Fruit fly (Drosophila melanogaster) whole organism, embryonic: Measurements from ENCODE around the gene Sgs5.

Experiments used
- Asciz ChIP-seq: fragments of 200-800 bp; sonication (Bioruptor generic); optimal IDR thresholded peaks from 2 replicates; lab custom pipeline; 2017; ENCODE audit warnings: missing biosample characterization, mild to moderate bottlenecking, missing genetic modification characterization, missing genetic modification reagents
- CG10462 ChIP-seq: fragments of 200-800 bp; sonication (Bioruptor generic); optimal IDR thresholded peaks from 2 replicates; lab custom pipeline; 2016; ENCODE audit warnings: missing biosample characterization, missing genetic modification characterization
- CG11398 ChIP-seq: fragments of 200-800 bp; sonication (Bioruptor generic); optimal IDR thresholded peaks from 2 replicates; lab custom pipeline; 2016; ENCODE audit warnings: missing biosample characterization, missing genetic modification characterization
- CG11695 ChIP-seq: fragments of 200-800 bp; sonication (Bioruptor generic); IDR thresholded peaks from 3 replicates; pipeline ENCODE4 v1.3.6; 2022; ENCODE audit warnings: missing biosample characterization, missing genetic modification characterization
- CG14441 ChIP-seq: fragments of 200-800 bp; sonication (Bioruptor generic); IDR thresholded peaks from 2 replicates; pipeline ENCODE4 v1.3.6; 2022; ENCODE audit warnings: missing biosample characterization, missing genetic modification characterization
- CG15073 ChIP-seq: fragments of 200-800 bp; sonication (Bioruptor generic); optimal IDR thresholded peaks from 2 replicates; lab custom pipeline; 2016; ENCODE audit warnings: missing biosample characterization, missing genetic modification characterization
- CG16813 ChIP-seq: fragments of 200-800 bp; sonication (Bioruptor generic); IDR thresholded peaks from 3 replicates; pipeline ENCODE4 v1.3.6; 2022; ENCODE audit warnings: missing biosample characterization, missing genetic modification characterization; ENCODE audit not compliant: partially characterized antibody
- CG17802 ChIP-seq: fragments of 200-800 bp; sonication (Bioruptor generic); optimal IDR thresholded peaks from 2 replicates; lab custom pipeline; 2018; ENCODE audit warnings: missing biosample characterization, mild to moderate bottlenecking, missing genetic modification characterization, moderate library complexity
- CG18599 ChIP-seq: fragments of 200-800 bp; sonication (Bioruptor generic); optimal IDR thresholded peaks from 3 replicates; lab custom pipeline; 2017; ENCODE audit warnings: missing biosample characterization, missing genetic modification characterization, mild to moderate bottlenecking, moderate library complexity, missing genetic modification reagents
- CG2199 ChIP-seq: fragments of 200-800 bp; sonication (Bioruptor generic); IDR thresholded peaks from 3 replicates; pipeline ENCODE4 v1.3.6; 2022; ENCODE audit warnings: missing biosample characterization, missing genetic modification characterization
- CG3163 ChIP-seq: fragments of 200-800 bp; sonication (Bioruptor generic); optimal IDR thresholded peaks from 3 replicates; lab custom pipeline; 2016; ENCODE audit warnings: missing biosample characterization, missing genetic modification characterization
- CG42726 ChIP-seq: fragments of 200-800 bp; sonication (Bioruptor generic); IDR thresholded peaks from 2 replicates; pipeline ENCODE4 v1.3.6; 2022; ENCODE audit warnings: missing biosample characterization, missing genetic modification characterization; ENCODE audit not compliant: partially characterized antibody
- CG4282 ChIP-seq: fragments of 200-800 bp; sonication (Bioruptor generic); optimal IDR thresholded peaks from 2 replicates; lab custom pipeline; 2016; ENCODE audit warnings: missing biosample characterization, missing genetic modification characterization
- CG4360 ChIP-seq: fragments of 200-800 bp; sonication (Bioruptor generic); IDR thresholded peaks from 2 replicates; pipeline ENCODE4 v1.3.6; 2022; ENCODE audit warnings: missing biosample characterization, missing genetic modification characterization
- CG6791 ChIP-seq: fragments of 200-800 bp; sonication (Bioruptor generic); IDR thresholded peaks from 3 replicates; pipeline ENCODE4 v1.3.6; 2022; ENCODE audit warnings: missing biosample characterization, missing genetic modification characterization; ENCODE audit not compliant: partially characterized antibody
- CG7357 ChIP-seq: fragments of 200-800 bp; sonication (Bioruptor generic); IDR thresholded peaks from 3 replicates; pipeline ENCODE4 v1.3.6; 2022; ENCODE audit warnings: missing biosample characterization, missing genetic modification characterization
- CG7745 ChIP-seq: fragments of 200-800 bp; sonication (Bioruptor generic); optimal IDR thresholded peaks from 2 replicates; lab custom pipeline; 2018; ENCODE audit warnings: missing biosample characterization, mild to moderate bottlenecking, missing genetic modification characterization, moderate library complexity
- CG7839 ChIP-seq: fragments of 200-800 bp; sonication (Bioruptor generic); optimal IDR thresholded peaks from 3 replicates; lab custom pipeline; 2018; ENCODE audit warnings: missing biosample characterization, mild to moderate bottlenecking, missing genetic modification characterization, moderate library complexity
- CG7963 ChIP-seq: fragments of 200-800 bp; sonication (Bioruptor generic); IDR thresholded peaks from 3 replicates; pipeline ENCODE4 v1.3.6; 2022; ENCODE audit warnings: missing biosample characterization, missing genetic modification characterization; ENCODE audit not compliant: partially characterized antibody
- CrebB ChIP-seq: fragments of 200-800 bp; sonication (Bioruptor generic); optimal IDR thresholded peaks from 3 replicates; lab custom pipeline; 2018; ENCODE audit warnings: missing biosample characterization, mild to moderate bottlenecking, missing genetic modification characterization
- Deaf1 ChIP-seq: fragments of 200-800 bp; optimal IDR thresholded peaks from 3 replicates; lab custom pipeline; 2019; ENCODE audit warnings: missing biosample characterization, mild to moderate bottlenecking, missing genetic modification characterization, moderate library complexity
- Fer1 ChIP-seq: fragments of 200-800 bp; sonication (Bioruptor generic); optimal IDR thresholded peaks from 2 replicates; lab custom pipeline; 2017; ENCODE audit warnings: missing biosample characterization, mild to moderate bottlenecking, missing genetic modification characterization
- HLH4C ChIP-seq: fragments of 200-800 bp; sonication (Bioruptor generic); IDR thresholded peaks from 3 replicates; pipeline ENCODE4 v1.3.6; 2022; ENCODE audit warnings: missing biosample characterization, missing genetic modification characterization; ENCODE audit not compliant: partially characterized antibody
- HmgZ ChIP-seq: fragments of 200-800 bp; sonication (Bioruptor generic); optimal IDR thresholded peaks from 2 replicates; lab custom pipeline; 2018; ENCODE audit warnings: missing biosample characterization, mild to moderate bottlenecking, missing genetic modification characterization
- Nf-YA ChIP-seq: fragments of 200-800 bp; sonication (Bioruptor generic); IDR thresholded peaks from 2 replicates; pipeline ENCODE4 v1.3.6; 2022; ENCODE audit warnings: missing biosample characterization, missing genetic modification characterization
- Nf-YC ChIP-seq: fragments of 200-800 bp; optimal IDR thresholded peaks from 3 replicates; lab custom pipeline; 2019; ENCODE audit warnings: missing biosample characterization, mild to moderate bottlenecking, missing genetic modification characterization, moderate library complexity
- Oaz ChIP-seq: fragments of 200-800 bp; sonication (Bioruptor generic); IDR thresholded peaks from 2 replicates; pipeline ENCODE4 v1.3.6; 2022; ENCODE audit warnings: missing biosample characterization, missing genetic modification characterization
- Scr ChIP-seq: fragments of 200-800 bp; sonication (Bioruptor generic); IDR thresholded peaks from 2 replicates; pipeline ENCODE4 v1.3.6; 2022; ENCODE audit warnings: missing biosample characterization, missing genetic modification characterization; ENCODE audit not compliant: partially characterized antibody
- Vsx1 ChIP-seq: fragments of 200-800 bp; sonication (Bioruptor generic); optimal IDR thresholded peaks from 2 replicates; lab custom pipeline; 2017; ENCODE audit warnings: missing biosample characterization, mild to moderate bottlenecking, missing genetic modification characterization, missing genetic modification reagents
- ac ChIP-seq: fragments of 200-800 bp; sonication (Bioruptor generic); optimal IDR thresholded peaks from 3 replicates; lab custom pipeline; 2017; ENCODE audit warnings: missing biosample characterization, mild to moderate bottlenecking, missing genetic modification characterization
- amos ChIP-seq: fragments of 200-800 bp; sonication (Bioruptor generic); IDR thresholded peaks from 2 replicates; pipeline ENCODE4 v1.3.6; 2022; ENCODE audit warnings: missing biosample characterization, missing genetic modification characterization; ENCODE audit not compliant: partially characterized antibody
- chinmo ChIP-seq: fragments of 200-800 bp; sonication (Bioruptor generic); IDR thresholded peaks from 4 replicates; pipeline ENCODE4 v1.3.6; 2022; ENCODE audit warnings: missing biosample characterization, missing genetic modification characterization; ENCODE audit not compliant: partially characterized antibody
- crp ChIP-seq, 2 experiments: fragments of 200-800 bp; sonication (Bioruptor generic); optimal IDR thresholded peaks; 2 replicates in 1 of 2; 3 replicates in 1 of 2; lab custom pipeline; 2017; ENCODE audit warnings: missing biosample characterization in 2 of 2, missing genetic modification characterization in 2 of 2, mild to moderate bottlenecking in 1 of 2, moderate library complexity in 1 of 2
- exex ChIP-seq: fragments of 200-800 bp; sonication (Bioruptor generic); optimal IDR thresholded peaks from 4 replicates; lab custom pipeline; 2018; ENCODE audit warnings: missing biosample characterization, mild to moderate bottlenecking, missing genetic modification characterization, moderate library complexity
- fd102C ChIP-seq: fragments of 200-800 bp; sonication (Bioruptor generic); optimal IDR thresholded peaks from 2 replicates; lab custom pipeline; 2018; ENCODE audit warnings: missing biosample characterization, mild to moderate bottlenecking, missing genetic modification characterization, moderate library complexity
- gro ChIP-seq: fragments of 200-800 bp; sonication (Bioruptor generic); optimal IDR thresholded peaks from 2 replicates; lab custom pipeline; 2016; ENCODE audit warnings: missing biosample characterization, missing genetic modification characterization
- hkb ChIP-seq, 2 experiments: fragments of 200-800 bp in 1 of 2; fragments of >200 bp in 1 of 2; sonication (Bioruptor generic) in 1 of 2; IDR thresholded peaks in 1 of 2; optimal IDR thresholded peaks in 1 of 2; 2 replicates each; pipeline versions ENCODE4 v1.3.6 to Lab custom; 2017 to 2022; ENCODE audit warnings: missing biosample characterization in 1 of 2, missing genetic modification characterization in 1 of 2
- inv ChIP-seq: fragments of 200-800 bp; sonication (Bioruptor generic); IDR thresholded peaks from 2 replicates; pipeline ENCODE4 v1.3.6; 2022; ENCODE audit warnings: missing biosample characterization, missing genetic modification characterization; ENCODE audit not compliant: partially characterized antibody
- jigr1 ChIP-seq: fragments of 200-800 bp; sonication (Bioruptor generic); IDR thresholded peaks from 3 replicates; pipeline ENCODE4 v1.3.6; 2022; ENCODE audit warnings: missing biosample characterization, missing genetic modification characterization
- jumu ChIP-seq: fragments of 200-800 bp; sonication (Bioruptor generic); optimal IDR thresholded peaks from 3 replicates; lab custom pipeline; 2016; ENCODE audit warnings: missing biosample characterization, missing genetic modification characterization
- lbe ChIP-seq: fragments of 200-800 bp; sonication (Bioruptor generic); optimal IDR thresholded peaks from 2 replicates; lab custom pipeline; 2016; ENCODE audit warnings: missing biosample characterization, mild to moderate bottlenecking, missing genetic modification characterization
- nom ChIP-seq: fragments of 200-800 bp; sonication (Bioruptor generic); optimal IDR thresholded peaks from 2 replicates; lab custom pipeline; 2017; ENCODE audit warnings: missing biosample characterization, missing genetic modification characterization, mild to moderate bottlenecking, moderate library complexity, missing genetic modification reagents
- pb ChIP-seq: fragments of 200-800 bp; sonication (Bioruptor generic); optimal IDR thresholded peaks from 3 replicates; lab custom pipeline; 2016; ENCODE audit warnings: missing biosample characterization, missing genetic modification characterization
- schlank ChIP-seq: fragments of 200-800 bp; sonication (Bioruptor generic); optimal IDR thresholded peaks from 2 replicates; lab custom pipeline; 2018; ENCODE audit warnings: missing biosample characterization, mild to moderate bottlenecking, missing genetic modification characterization
- sens ChIP-seq: fragments of 200-800 bp; sonication (Bioruptor generic); peaks from one replicate; lab custom pipeline; 2016; ENCODE audit warnings: missing biosample characterization, missing genetic modification characterization
- slbo ChIP-seq: fragments of 200-800 bp; sonication (Bioruptor generic); IDR thresholded peaks from 2 replicates; pipeline ENCODE4 v1.3.6; 2022; ENCODE audit warnings: missing biosample characterization, missing genetic modification characterization
- sna ChIP-seq: fragments of 200-800 bp; sonication (Bioruptor generic); IDR thresholded peaks from 2 replicates; pipeline ENCODE4 v1.3.6; 2022; ENCODE audit warnings: missing biosample characterization, missing genetic modification characterization; ENCODE audit not compliant: partially characterized antibody
- sob ChIP-seq: fragments of 200-800 bp; sonication (Bioruptor generic); IDR thresholded peaks from 2 replicates; pipeline ENCODE4 v1.3.6; 2022; ENCODE audit warnings: missing biosample characterization, missing genetic modification characterization
- tgo ChIP-seq: fragments of 200-800 bp; sonication (Bioruptor generic); IDR thresholded peaks from 3 replicates; pipeline ENCODE4 v1.3.6; 2022; ENCODE audit warnings: missing biosample characterization, missing genetic modification characterization
- yki ChIP-seq: fragments of >200 bp; optimal IDR thresholded peaks from 3 replicates; lab custom pipeline; 2018

Sgs5 gene

dm6 chr3R:17617976-17618308 is 22.8 kb downstream of the Sgs5 start (continued):
- no peak for TF ChIP-seq hkb (optimal IDR thresholded peaks at IDR 0.05; lab: Kevin White, UChicago)
- TF ChIP-seq hkb (GFP tag; IDR thresholded peaks at IDR 0.05; lab: Robert Waterston, UW): no peak
- TF ChIP-seq sens: peak; percentile 57
- peak; percentile 5 for TF ChIP-seq CG7839 (tag; lab: Kevin White, UChicago)
- TF ChIP-seq CG7963 (GFP tag; lab: Robert Waterston, UW): peak; percentile 84
- no peak; the same call in 2 of the 3 replicates for TF ChIP-seq CG2199 (GFP tag; lab: Robert Waterston, UW)
- TF ChIP-seq Nf-YC (tag; lab: Kevin White, UChicago): no peak
- TF ChIP-seq chinmo: peak; percentile 68; the same call in 1 of the 4 replicates
- TF ChIP-seq Deaf1 (tag; lab: Kevin White, UChicago): no peak
- no peak for TF ChIP-seq CG3163
- TF ChIP-seq ac (GFP tag; lab: Kevin White, UChicago): no peak
- TF ChIP-seq yki (lab: Kevin White, UChicago): no peak
- no peak for TF ChIP-seq CG18599
- TF ChIP-seq crp (GFP tag; optimal IDR thresholded peaks at IDR 0.05; lab: Kevin White, UChicago): no peak
- no peak for TF ChIP-seq jumu (GFP tag; lab: Kevin White, UChicago)
- peak; percentile 32 for TF ChIP-seq CG7745
- peak; percentile 78 for TF ChIP-seq Scr (GFP tag; lab: Robert Waterston, UW)
- peak; percentile 78 for TF ChIP-seq CG42726 (GFP tag; lab: Robert Waterston, UW)
- 0 out of 2 replicates have a peak, but pooled peaks have one; percentile 39 for TF ChIP-seq CG14441 (GFP tag; lab: Robert Waterston, UW)
- TF ChIP-seq slbo: no peak
- 0 out of 2 replicates have a peak, but pooled peaks have one; percentile 57 for TF ChIP-seq inv (GFP tag; lab: Robert Waterston, UW)
- TF ChIP-seq Asciz: no peak
- peak; percentile 88 for TF ChIP-seq CG6791
- TF ChIP-seq CG17802 (tag; lab: Kevin White, UChicago): no peak
- TF ChIP-seq HmgZ (tag; lab: Kevin White, UChicago): no peak
- no peak for TF ChIP-seq schlank (tag; lab: Kevin White, UChicago)
- TF ChIP-seq gro: no peak
- TF ChIP-seq jigr1: no peak
- TF ChIP-seq CG7357 (GFP tag; lab: Robert Waterston, UW): no peak
- TF ChIP-seq CrebB: no peak
- TF ChIP-seq Nf-YA (GFP tag; lab: Robert Waterston, UW): no peak
- TF ChIP-seq CG4360: no peak
- TF ChIP-seq CG16813 (GFP tag; lab: Robert Waterston, UW): peak; percentile 92
- TF ChIP-seq lbe (GFP tag; lab: Kevin White, UChicago): no peak
- TF ChIP-seq CG4282: no peak
- no peak for TF ChIP-seq exex (tag; lab: Kevin White, UChicago)
- TF ChIP-seq fd102C (GFP tag; lab: Kevin White, UChicago): no peak
- no peak for TF ChIP-seq pb (GFP tag; lab: Kevin White, UChicago)
- peak; percentile 47 for TF ChIP-seq nom (GFP tag; lab: Kevin White, UChicago)
- no peak for TF ChIP-seq CG15073 (GFP tag; lab: Kevin White, UChicago)
- TF ChIP-seq HLH4C (GFP tag; lab: Robert Waterston, UW): peak; percentile 79; the same call in 2 of the 3 replicates
- TF ChIP-seq CG11398 (GFP tag; lab: Kevin White, UChicago): no peak
- TF ChIP-seq Oaz (GFP tag; lab: Robert Waterston, UW): no peak
- TF ChIP-seq sna: peak; percentile 78; the same call in 1 of the 2 replicates
- TF ChIP-seq amos (GFP tag; lab: Robert Waterston, UW): peak; percentile 82
- TF ChIP-seq CG10462 (GFP tag; lab: Kevin White, UChicago): no peak
- TF ChIP-seq sob (GFP tag; lab: Robert Waterston, UW): no peak
- TF ChIP-seq CG11695 (GFP tag; lab: Robert Waterston, UW): no peak
- no peak for TF ChIP-seq tgo
- no peak for TF ChIP-seq Vsx1 (GFP tag; lab: Kevin White, UChicago)
- TF ChIP-seq Fer1 (GFP tag; lab: Kevin White, UChicago): no peak
